Worm (Caenorhabditis elegans) whole organism, L2 larva: Measurements from ENCODE around the gene kin-24.

Source experiments
- C34F6.9 ChIP-seq: fragments of 150-350 bp; optimal IDR thresholded peaks from 2 replicates; lab custom pipeline; 2014; ENCODE audit warnings: missing biosample characterization, missing genetic modification characterization
- F13H6.1 ChIP-seq: sonication (generic microtip); optimal IDR thresholded peaks from 2 replicates; lab custom pipeline; 2016; ENCODE audit warnings: missing genetic modification characterization, missing compliant biosample characterization
- R02D3.7 ChIP-seq: fragments of 150-350 bp; optimal IDR thresholded peaks from 2 replicates; lab custom pipeline; 2014; ENCODE audit warnings: missing biosample characterization, missing genetic modification characterization
- Y55F3AM.14 ChIP-seq: fragments of 200-800 bp; sonication (Bioruptor generic); optimal IDR thresholded peaks from 2 replicates; lab custom pipeline; 2018; ENCODE audit warnings: mild to moderate bottlenecking, missing genetic modification characterization, missing compliant biosample characterization
- ZK546.5 ChIP-seq: sonication (generic microtip); optimal IDR thresholded peaks from 2 replicates; lab custom pipeline; 2017; ENCODE audit warnings: missing biosample characterization, missing genetic modification characterization
- alr-1 ChIP-seq: fragments of 150-350 bp; optimal IDR thresholded peaks from 2 replicates; lab custom pipeline; 2014; ENCODE audit warnings: missing biosample characterization, missing genetic modification characterization
- aly-2 ChIP-seq: fragments of 150-350 bp; optimal IDR thresholded peaks from 2 replicates; lab custom pipeline; 2014; ENCODE audit warnings: missing biosample characterization, missing genetic modification characterization
- ama-1 ChIP-seq: fragments of 150-350 bp; optimal IDR thresholded peaks from 2 replicates; lab custom pipeline; 2018; ENCODE audit warnings: inconsistent platforms
- blmp-1 ChIP-seq: sonication (generic microtip); optimal IDR thresholded peaks from 2 replicates; lab custom pipeline; 2017; ENCODE audit warnings: missing genetic modification characterization, mild to moderate bottlenecking, missing compliant biosample characterization, antibody characterized with exemption, moderate library complexity; ENCODE audit not compliant: insufficient read depth
- ceh-16 ChIP-seq: fragments of 150-350 bp; optimal IDR thresholded peaks from 2 replicates; lab custom pipeline; 2014; ENCODE audit warnings: missing biosample characterization, missing genetic modification characterization
- ceh-82 ChIP-seq: fragments of 150-350 bp; optimal IDR thresholded peaks from 2 replicates; lab custom pipeline; 2014; ENCODE audit warnings: missing biosample characterization, missing genetic modification characterization
- egl-27 ChIP-seq: sonication (generic microtip); optimal IDR thresholded peaks from 3 replicates; lab custom pipeline; 2017; ENCODE audit warnings: missing biosample characterization, missing genetic modification reagents, missing genetic modification characterization
- fos-1 ChIP-seq: fragments of 150-350 bp; optimal IDR thresholded peaks from 2 replicates; lab custom pipeline; 2014; ENCODE audit warnings: missing biosample characterization, missing genetic modification characterization
- gmeb-1 ChIP-seq: fragments of 150-350 bp; optimal IDR thresholded peaks from 2 replicates; lab custom pipeline; 2014; ENCODE audit warnings: missing biosample characterization, missing genetic modification characterization
- lin-11 ChIP-seq: fragments of 150-350 bp; sonication (generic microtip); optimal IDR thresholded peaks from 2 replicates; lab custom pipeline; 2014; ENCODE audit warnings: missing biosample characterization, missing genetic modification characterization, inconsistent platforms, mixed read lengths
- lin-13 ChIP-seq: fragments of 150-350 bp; optimal IDR thresholded peaks from 2 replicates; lab custom pipeline; 2014; ENCODE audit warnings: missing biosample characterization, missing genetic modification reagents, missing genetic modification characterization
- lsy-2 ChIP-seq, 2 experiments: fragments of 150-350 bp in 1 of 2; sonication (generic microtip) in 1 of 2; optimal IDR thresholded peaks; 2 replicates each; lab custom pipeline; 2014 to 2017; ENCODE audit warnings: missing biosample characterization in 2 of 2, missing genetic modification characterization in 2 of 2
- mbf-1 ChIP-seq: sonication (generic microtip); optimal IDR thresholded peaks from 2 replicates; lab custom pipeline; 2017; ENCODE audit warnings: missing biosample characterization, missing genetic modification characterization
- nhr-11 ChIP-seq: fragments of 150-350 bp; optimal IDR thresholded peaks from 2 replicates; lab custom pipeline; 2014; ENCODE audit warnings: missing biosample characterization, missing genetic modification characterization
- nhr-12 ChIP-seq: fragments of 150-350 bp; optimal IDR thresholded peaks from 2 replicates; lab custom pipeline; 2014; ENCODE audit warnings: missing biosample characterization, missing genetic modification characterization
- nhr-129 ChIP-seq: fragments of 150-350 bp; optimal IDR thresholded peaks from 2 replicates; lab custom pipeline; 2014; ENCODE audit warnings: missing biosample characterization, missing genetic modification characterization
- nhr-21 ChIP-seq: fragments of 150-350 bp; optimal IDR thresholded peaks from 2 replicates; lab custom pipeline; 2014; ENCODE audit warnings: missing biosample characterization, missing genetic modification characterization
- nhr-6 ChIP-seq: fragments of 150-350 bp; optimal IDR thresholded peaks from 2 replicates; lab custom pipeline; 2014; ENCODE audit warnings: missing biosample characterization, missing genetic modification characterization
- nhr-77 ChIP-seq: fragments of 150-350 bp; optimal IDR thresholded peaks from 2 replicates; lab custom pipeline; 2014; ENCODE audit warnings: missing biosample characterization, missing genetic modification characterization
- sem-4 ChIP-seq: fragments of 150-350 bp; optimal IDR thresholded peaks from 2 replicates; lab custom pipeline; 2014; ENCODE audit warnings: missing biosample characterization, missing genetic modification reagents, missing genetic modification characterization
- skn-1 ChIP-seq: sonication (generic microtip); optimal IDR thresholded peaks from 2 replicates; lab custom pipeline; 2017; ENCODE audit warnings: missing biosample characterization, missing genetic modification characterization
- sma-3 ChIP-seq: sonication (generic microtip); optimal IDR thresholded peaks from 2 replicates; lab custom pipeline; 2016; ENCODE audit warnings: missing genetic modification reagents, missing genetic modification characterization, missing compliant biosample characterization
- sma-9 ChIP-seq, 2 experiments: fragments of 150-350 bp in 1 of 2; sonication (generic microtip) in 1 of 2; optimal IDR thresholded peaks; 2 replicates each; lab custom pipeline; 2014 to 2016; ENCODE audit warnings: missing genetic modification characterization in 2 of 2, mild to moderate bottlenecking in 1 of 2, missing biosample characterization in 1 of 2, missing compliant biosample characterization in 1 of 2, missing genetic modification reagents in 1 of 2, moderate library complexity in 1 of 2
- unc-55 ChIP-seq: fragments of 150-350 bp; sonication (generic microtip); optimal IDR thresholded peaks from 3 replicates; lab custom pipeline; 2014; ENCODE audit warnings: missing biosample characterization, missing genetic modification reagents, missing genetic modification characterization
- unc-62 ChIP-seq: fragments of 150-350 bp; optimal IDR thresholded peaks from 2 replicates; lab custom pipeline; 2014; ENCODE audit warnings: missing biosample characterization, missing genetic modification reagents, missing genetic modification characterization
- zag-1 ChIP-seq: fragments of 150-350 bp; optimal IDR thresholded peaks from 2 replicates; lab custom pipeline; 2014; ENCODE audit warnings: missing biosample characterization, missing genetic modification characterization
- ztf-11 ChIP-seq: sonication (generic microtip); optimal IDR thresholded peaks from 2 replicates; lab custom pipeline; 2017; ENCODE audit warnings: missing biosample characterization, missing genetic modification characterization
- ztf-4 ChIP-seq: fragments of 150-350 bp; optimal IDR thresholded peaks from 2 replicates; lab custom pipeline; 2014; ENCODE audit warnings: missing biosample characterization, missing genetic modification characterization

The kin-24 gene

ce11 chrIV:9867915-9868314 is 27.0 kb upstream of the kin-24 start (continued):
- TF ChIP-seq alr-1 (tag; lab: Kevin White, UChicago) (no peak), sem-4 (tag; lab: Kevin White, UChicago) (no peak), aly-2 (no peak)

- TF ChIP-seq lin-13 (GFP tag; lab: Kevin White, UChicago), result no peak
- no peak for TF ChIP-seq skn-1 (tag; lab: Kevin White, UChicago)
- no peak for TF ChIP-seq F13H6.1
- no peak for TF ChIP-seq unc-62 (GFP tag; lab: Kevin White, UChicago)
- no peak for TF ChIP-seq unc-55 (GFP tag; lab: Kevin White, UChicago)
- no peak for TF ChIP-seq nhr-129 (tag; lab: Kevin White, UChicago)
- TF ChIP-seq blmp-1 (tag; lab: Kevin White, UChicago), result no peak
- TF ChIP-seq Y55F3AM.14, result no peak
- TF ChIP-seq nhr-12 (tag; lab: Kevin White, UChicago), result no peak
- no peak for TF ChIP-seq C34F6.9
- no peak for TF ChIP-seq sma-3 (GFP tag; lab: Kevin White, UChicago)
- no peak for TF ChIP-seq lsy-2 (tag; optimal IDR thresholded peaks at IDR 0.05; lab: Kevin White, UChicago)
- no peak for TF ChIP-seq R02D3.7 (tag; lab: Kevin White, UChicago)
- no peak for TF ChIP-seq nhr-21 (tag; lab: Kevin White, UChicago)
- TF ChIP-seq, all 48 proteins: peak for 0
Observed at ce11 chrIV:9866865-9867264, 26.0 kb upstream of the kin-24 start.

- no peak for TF ChIP-seq ztf-11 (tag; lab: Kevin White, UChicago)
- TF ChIP-seq sma-9 (GFP tag; optimal IDR thresholded peaks at IDR 0.05; lab: Kevin White, UChicago), result no peak
- no peak for TF ChIP-seq sma-9 (tag; optimal IDR thresholded peaks at IDR 0.05; lab: Kevin White, UChicago)
- no peak for TF ChIP-seq egl-27 (tag; lab: Kevin White, UChicago)
- TF ChIP-seq unc-62 (GFP tag; lab: Kevin White, UChicago), result no peak
- TF ChIP-seq lin-11 (tag; lab: Kevin White, UChicago), result no peak
- no peak for TF ChIP-seq skn-1 (tag; lab: Kevin White, UChicago)
- TF ChIP-seq mbf-1, result no peak
- TF ChIP-seq nhr-77 (tag; lab: Kevin White, UChicago), result no peak
- TF ChIP-seq ZK546.5 (tag; lab: Kevin White, UChicago), result no peak
- no peak for TF ChIP-seq nhr-129 (tag; lab: Kevin White, UChicago)
- no peak for TF ChIP-seq nhr-21 (tag; lab: Kevin White, UChicago)
- no peak for TF ChIP-seq nhr-12 (tag; lab: Kevin White, UChicago)
- no peak for TF ChIP-seq lin-13 (GFP tag; lab: Kevin White, UChicago)
- no peak for TF ChIP-seq fos-1 (tag; lab: Kevin White, UChicago)
Observed at ce11 chrIV:9864778-9865177, 23.9 kb upstream of the kin-24 start, which contains the start of the genes K07F5.15 and K07F5.22. K07F5.15 (plus strand) TSS chrIV:9865078. K07F5.22 (plus strand) TSS chrIV:9865078.

- TF ChIP-seq ceh-82 (no peak), nhr-6 (tag; lab: Kevin White, UChicago) (no peak), nhr-77 (tag; lab: Kevin White, UChicago) (no peak), sem-4 (tag; lab: Kevin White, UChicago) (no peak), aly-2 (no peak), ceh-16 (no peak), lin-11 (tag; lab: Kevin White, UChicago) (no peak), ztf-11 (tag; lab: Kevin White, UChicago) (no peak)
Observed at ce11 chrIV:9863817-9864216, 22.9 kb upstream of the kin-24 start, which contains the start of gene K07F5.16. K07F5.16 (plus strand) TSS chrIV:9864117.

ce11 chrIV:9861921-9862320 is 21.0 kb upstream of the kin-24 start, which contains the start of gene K07F5.14:
K07F5.14 (plus strand) TSS chrIV:9862221.
- TF ChIP-seq F13H6.1 (no peak), ceh-16 (no peak), ZK546.5 (tag; lab: Kevin White, UChicago) (no peak), ceh-82 (no peak), nhr-11 (no peak), gmeb-1 (no peak), zag-1 (no peak), lin-13 (GFP tag; lab: Kevin White, UChicago) (no peak), ama-1 (no peak), nhr-77 (tag; lab: Kevin White, UChicago) (no peak), unc-55 (GFP tag; lab: Kevin White, UChicago) (no peak), nhr-6 (tag; lab: Kevin White, UChicago) (no peak), sem-4 (tag; lab: Kevin White, UChicago) (no peak), ztf-4 (tag; lab: Kevin White, UChicago) (no peak), ztf-11 (tag; lab: Kevin White, UChicago) (no peak)
- TF ChIP-seq, all 48 proteins: peak for 0
